Worm (Caenorhabditis elegans): ENCODE measurements around the gene glr-2.

DNA sequence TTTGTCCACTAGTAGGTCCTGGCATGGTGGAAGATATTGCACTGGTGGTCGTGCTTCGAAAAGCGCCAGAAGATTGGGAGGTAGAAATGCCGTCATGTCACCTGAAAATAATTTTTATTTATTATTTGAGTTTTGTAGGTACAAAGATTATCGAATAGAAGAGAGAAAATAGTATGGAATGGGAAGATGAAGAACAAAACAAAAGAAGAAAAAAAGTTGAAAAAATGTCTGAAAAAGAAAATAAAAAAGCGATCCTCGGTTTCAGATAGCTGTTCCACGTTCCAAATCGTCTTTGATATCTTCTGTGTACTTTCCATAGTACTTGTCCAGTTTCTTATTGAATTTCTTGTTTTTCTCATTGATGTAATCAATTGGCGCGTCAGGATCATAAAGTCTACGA, 16.3 kb upstream of the glr-2 start, which contains the start of gene rnp-7:
- TF ChIP-seq ceh-36 (tag; optimal IDR thresholded peaks at IDR 0.05): no peak
- TF ChIP-seq aly-1 (tag; optimal IDR thresholded peaks at IDR 0.05): no peak
- TF ChIP-seq pes-1 (GFP tag; IDR thresholded peaks at IDR 0.05): no peak
- TF ChIP-seq hnd-1 (tag; optimal IDR thresholded peaks at IDR 0.05): no peak
- no peak for TF ChIP-seq flt-1 (GFP tag; IDR thresholded peaks at IDR 0.05)
- no peak for TF ChIP-seq tbx-11 (GFP tag; IDR thresholded peaks at IDR 0.05)
- no peak for TF ChIP-seq hmg-4 (GFP tag; optimal IDR thresholded peaks at IDR 0.05)
- no peak for TF ChIP-seq scrt-1 (GFP tag; IDR thresholded peaks at IDR 0.05)
- no peak for TF ChIP-seq ama-1 (optimal IDR thresholded peaks at IDR 0.05)
- no peak for TF ChIP-seq ets-7 (tag; optimal IDR thresholded peaks at IDR 0.05)
- no peak for TF ChIP-seq B0310.2 (tag; optimal IDR thresholded peaks at IDR 0.05)
- TF ChIP-seq ceh-13 (GFP tag; optimal IDR thresholded peaks at IDR 0.05): no peak
- TF ChIP-seq hmbx-1 (tag; optimal IDR thresholded peaks at IDR 0.05): no peak
- TF ChIP-seq F13C5.2 (tag; optimal IDR thresholded peaks at IDR 0.05): no peak

All from whole organism, early embryonic.